Fruit fly (Drosophila melanogaster) S2 (cell line): ENCODE results near the gene CG7173.

Experiments used
- CG8478 ChIP-seq: fragments of >200 bp; optimal IDR thresholded peaks from 2 replicates; lab custom pipeline; 2018
- CTCF ChIP-seq, 2 experiments: fragments of >200 bp; optimal IDR thresholded peaks; 2 replicates each; lab custom pipeline; 2018

DNA sequence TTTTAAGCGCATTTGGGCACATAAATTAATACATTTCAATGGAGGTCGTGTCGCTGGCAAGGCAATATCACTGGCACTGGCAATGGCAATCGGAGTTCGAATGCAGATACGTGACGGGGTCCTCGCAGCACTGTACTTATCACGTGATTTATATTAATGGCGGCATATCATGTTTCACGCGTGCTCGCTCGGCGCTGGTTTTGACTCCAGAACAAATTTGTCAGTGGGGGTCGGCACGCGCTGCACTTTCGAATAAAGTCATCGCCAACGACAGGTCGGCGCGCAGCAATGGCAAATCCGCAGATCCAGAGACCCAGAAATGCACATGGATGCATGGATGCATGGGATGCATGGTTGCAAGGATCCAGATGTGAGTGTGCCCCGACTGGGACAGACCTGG is 33.2 kb upstream of the CG7173 start:
- no peak for TF ChIP-seq CG8478
- TF ChIP-seq CTCF (optimal IDR thresholded peaks at IDR 0.05; lab: Kevin White, UChicago): no peak
